Worm (Caenorhabditis elegans) whole organism, late embryonic: ENCODE data around the gene ztf-8.

Source experiments
- C08G9.2 ChIP-seq: sonication (generic microtip); optimal IDR thresholded peaks from 2 replicates; lab custom pipeline; 2016; ENCODE audit warnings: mild to moderate bottlenecking, missing genetic modification characterization, moderate library complexity, missing compliant biosample characterization
- T23F11.4 ChIP-seq: fragments of 200-800 bp; sonication (Bioruptor generic); optimal IDR thresholded peaks from 2 replicates; lab custom pipeline; 2018; ENCODE audit warnings: mild to moderate bottlenecking, missing genetic modification characterization, missing compliant biosample characterization
- ahr-1 ChIP-seq: sonication (generic microtip); optimal IDR thresholded peaks from 2 replicates; lab custom pipeline; 2016; ENCODE audit warnings: missing genetic modification characterization, missing compliant biosample characterization
- ama-1 ChIP-seq: fragments of 150-350 bp; optimal IDR thresholded peaks from 2 replicates; lab custom pipeline; 2014
- ceh-19 ChIP-seq: fragments of 200-800 bp; sonication (Bioruptor generic); optimal IDR thresholded peaks from 2 replicates; lab custom pipeline; 2018; ENCODE audit warnings: mild to moderate bottlenecking, missing genetic modification characterization, missing compliant biosample characterization
- ceh-24 ChIP-seq: sonication (generic microtip); optimal IDR thresholded peaks from 2 replicates; lab custom pipeline; 2016; ENCODE audit warnings: mild to moderate bottlenecking, missing genetic modification characterization, missing compliant biosample characterization
- ceh-30 ChIP-seq: fragments of 150-350 bp; optimal IDR thresholded peaks from 2 replicates; lab custom pipeline; 2014; ENCODE audit warnings: missing biosample characterization, missing genetic modification characterization
- ceh-31 ChIP-seq: sonication (generic microtip); optimal IDR thresholded peaks from 2 replicates; lab custom pipeline; 2016; ENCODE audit warnings: missing genetic modification characterization, missing compliant biosample characterization
- ceh-45 ChIP-seq: fragments of 200-800 bp; sonication (Bioruptor generic); IDR thresholded peaks from 2 replicates; pipeline ENCODE4 v1.3.6; 2022; ENCODE audit warnings: missing genetic modification reagents, missing genetic modification characterization, missing compliant biosample characterization
- ceh-6 ChIP-seq: fragments of 200-800 bp; sonication (Bioruptor generic); optimal IDR thresholded peaks from 2 replicates; lab custom pipeline; 2018; ENCODE audit warnings: mild to moderate bottlenecking, missing genetic modification characterization, missing compliant biosample characterization
- che-1 ChIP-seq: sonication (generic microtip); optimal IDR thresholded peaks from 2 replicates; lab custom pipeline; 2016; ENCODE audit warnings: mild to moderate bottlenecking, missing genetic modification characterization, missing compliant biosample characterization
- dmd-4 ChIP-seq: sonication (generic microtip); optimal IDR thresholded peaks from 2 replicates; lab custom pipeline; 2016; ENCODE audit warnings: borderline replicate concordance, missing genetic modification characterization, missing compliant biosample characterization
- elt-2 ChIP-seq: sonication (generic microtip); optimal IDR thresholded peaks from 2 replicates; lab custom pipeline; 2016; ENCODE audit warnings: missing genetic modification reagents, missing genetic modification characterization, missing compliant biosample characterization
- elt-4 ChIP-seq: sonication (generic microtip); optimal IDR thresholded peaks from 2 replicates; lab custom pipeline; 2016; ENCODE audit warnings: missing genetic modification characterization, missing compliant biosample characterization
- ets-4 ChIP-seq: sonication (generic microtip); optimal IDR thresholded peaks from 2 replicates; lab custom pipeline; 2016; ENCODE audit warnings: missing genetic modification characterization, missing compliant biosample characterization
- fkh-6 ChIP-seq: sonication (generic microtip); optimal IDR thresholded peaks from 2 replicates; lab custom pipeline; 2016; ENCODE audit warnings: missing genetic modification characterization, missing compliant biosample characterization
- hlh-6 ChIP-seq: sonication (generic microtip); optimal IDR thresholded peaks from 2 replicates; lab custom pipeline; 2016; ENCODE audit warnings: missing genotype, missing genetic modification characterization, missing compliant biosample characterization
- hlh-8 ChIP-seq: sonication (generic microtip); optimal IDR thresholded peaks from 2 replicates; lab custom pipeline; 2016; ENCODE audit warnings: missing genotype, missing genetic modification characterization, missing compliant biosample characterization
- lim-6 ChIP-seq: sonication (generic microtip); optimal IDR thresholded peaks from 2 replicates; lab custom pipeline; 2016; ENCODE audit warnings: missing genetic modification characterization, missing compliant biosample characterization
- madf-2 ChIP-seq: sonication (generic microtip); optimal IDR thresholded peaks from 2 replicates; lab custom pipeline; 2017; ENCODE audit warnings: missing genetic modification characterization, missing compliant biosample characterization
- nhr-11 ChIP-seq: fragments of 150-350 bp; optimal IDR thresholded peaks from 2 replicates; lab custom pipeline; 2014; ENCODE audit warnings: missing biosample characterization, missing genetic modification characterization
- nhr-232 ChIP-seq: sonication (generic microtip); optimal IDR thresholded peaks from 2 replicates; lab custom pipeline; 2016; ENCODE audit warnings: missing genetic modification characterization, missing compliant biosample characterization
- npax-4 ChIP-seq: sonication (generic microtip); optimal IDR thresholded peaks from 2 replicates; lab custom pipeline; 2016; ENCODE audit warnings: missing genetic modification characterization, missing compliant biosample characterization
- odd-2 ChIP-seq: sonication (generic microtip); optimal IDR thresholded peaks from 2 replicates; lab custom pipeline; 2017; ENCODE audit warnings: antibody characterized with exemption, mild to moderate bottlenecking, missing genetic modification characterization, missing compliant biosample characterization
- pag-3 ChIP-seq: sonication (generic microtip); optimal IDR thresholded peaks from 2 replicates; lab custom pipeline; 2016; ENCODE audit warnings: missing compliant biosample characterization, missing genetic modification characterization, borderline replicate concordance
- pha-2 ChIP-seq: sonication (generic microtip); optimal IDR thresholded peaks from 2 replicates; lab custom pipeline; 2017; ENCODE audit warnings: mild to moderate bottlenecking, missing genetic modification characterization, missing compliant biosample characterization
- pqm-1 ChIP-seq: sonication (generic microtip); optimal IDR thresholded peaks from 2 replicates; lab custom pipeline; 2016; ENCODE audit warnings: missing genetic modification characterization, missing compliant biosample characterization
- pros-1 ChIP-seq: fragments of 150-350 bp; optimal IDR thresholded peaks from 2 replicates; lab custom pipeline; 2014; ENCODE audit warnings: missing biosample characterization, missing genetic modification reagents, missing genetic modification characterization
- rnt-1 ChIP-seq: sonication (generic microtip); optimal IDR thresholded peaks from 2 replicates; lab custom pipeline; 2016; ENCODE audit warnings: missing genetic modification characterization, missing compliant biosample characterization
- sdc-2 ChIP-seq: sonication (generic microtip); optimal IDR thresholded peaks from 2 replicates; lab custom pipeline; 2016; ENCODE audit warnings: missing genotype, missing genetic modification characterization, missing compliant biosample characterization
- sox-2 ChIP-seq: fragments of 200-800 bp; sonication (Bioruptor generic); IDR thresholded peaks from 2 replicates; pipeline ENCODE4 v1.3.6; 2022; ENCODE audit warnings: missing genetic modification reagents, missing genetic modification characterization, missing compliant biosample characterization
- sox-4 ChIP-seq: sonication (generic microtip); optimal IDR thresholded peaks from 2 replicates; lab custom pipeline; 2017; ENCODE audit warnings: mild to moderate bottlenecking, missing genetic modification characterization, inconsistent platforms, missing compliant biosample characterization
- syd-9 ChIP-seq: sonication (generic microtip); optimal IDR thresholded peaks from 2 replicates; lab custom pipeline; 2016; ENCODE audit warnings: mild to moderate bottlenecking, missing genetic modification characterization, moderate library complexity, missing compliant biosample characterization
- tbx-2 ChIP-seq: sonication (generic microtip); optimal IDR thresholded peaks from 2 replicates; lab custom pipeline; 2016; ENCODE audit warnings: missing genetic modification characterization, missing compliant biosample characterization
- zip-5 ChIP-seq: sonication (generic microtip); optimal IDR thresholded peaks from 2 replicates; lab custom pipeline; 2016; ENCODE audit warnings: missing genetic modification characterization, missing compliant biosample characterization
- ztf-16 ChIP-seq: sonication (generic microtip); optimal IDR thresholded peaks from 2 replicates; lab custom pipeline; 2017; ENCODE audit warnings: missing genetic modification characterization, missing compliant biosample characterization

Gene ztf-8

DNA sequence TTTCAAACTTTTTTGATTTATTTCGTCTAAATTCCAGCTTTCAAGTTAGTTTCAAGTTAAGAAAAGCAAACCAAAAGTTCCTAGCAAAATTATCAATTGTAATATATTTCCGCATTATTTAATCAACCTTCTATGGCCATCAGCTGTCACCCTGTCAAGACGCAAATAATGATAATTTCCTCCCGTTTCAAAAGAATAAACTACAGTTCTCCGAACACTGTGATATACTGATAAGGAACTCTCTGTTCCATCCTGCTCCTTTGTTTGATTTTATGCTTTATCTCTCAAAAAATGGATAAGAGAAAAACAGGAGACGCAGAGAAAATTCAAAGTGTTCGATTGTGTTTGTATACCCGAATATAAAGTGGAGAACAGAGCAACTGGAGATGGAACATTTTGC, 18.0 kb upstream of the ztf-8 start:
- no peak for TF ChIP-seq ahr-1 (tag; lab: Kevin White, UChicago)
- TF ChIP-seq elt-2 (tag; lab: Kevin White, UChicago) = peak; percentile 23
- no peak for TF ChIP-seq lim-6 (tag; lab: Kevin White, UChicago)
- TF ChIP-seq fkh-6 (tag; lab: Kevin White, UChicago) = no peak
- TF ChIP-seq pros-1 = no peak
- no peak for TF ChIP-seq nhr-11 (tag; lab: Kevin White, UChicago)
- TF ChIP-seq rnt-1 (tag; lab: Kevin White, UChicago) = no peak
- no peak for TF ChIP-seq ceh-6 (GFP tag; lab: Kevin White, UChicago)
- TF ChIP-seq, all 69 proteins: peak for 1

DNA sequence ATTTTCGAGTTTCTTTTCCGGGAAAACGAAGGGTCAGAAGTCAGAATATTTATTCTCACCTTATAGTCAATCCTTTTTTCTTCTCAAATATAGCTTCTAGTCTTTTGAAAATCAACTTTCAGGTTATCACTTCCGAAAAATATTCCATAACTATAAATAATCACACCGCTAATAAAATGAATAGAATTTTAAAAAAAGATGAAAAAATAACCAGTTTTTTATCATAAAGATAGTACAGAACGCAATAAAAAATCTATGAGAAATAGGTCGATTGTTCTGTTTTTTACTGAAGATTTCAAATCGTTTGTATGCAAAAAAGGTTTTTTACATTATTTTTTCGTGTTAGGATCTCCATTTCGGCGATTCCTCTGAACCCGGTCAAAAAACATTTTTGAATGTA, 17.0 kb upstream of the ztf-8 start:
- TF ChIP-seq ceh-30 (tag; lab: Kevin White, UChicago) (no peak), pag-3 (tag; lab: Kevin White, UChicago) (no peak), madf-2 (no peak), ztf-16 (tag; lab: Kevin White, UChicago) (no peak), pqm-1 (tag; lab: Kevin White, UChicago) (no peak), ceh-24 (tag; lab: Kevin White, UChicago) (no peak), nhr-232 (tag; lab: Kevin White, UChicago) (no peak), ceh-31 (tag; lab: Kevin White, UChicago) (no peak), dmd-4 (tag; lab: Kevin White, UChicago) (no peak), elt-2 (tag; lab: Kevin White, UChicago) (no peak), sox-4 (tag; lab: Kevin White, UChicago) (no peak), ama-1 (lab: Kevin White, UChicago) (no peak), C08G9.2 (no peak), pha-2 (tag; lab: Kevin White, UChicago) (no peak)

DNA sequence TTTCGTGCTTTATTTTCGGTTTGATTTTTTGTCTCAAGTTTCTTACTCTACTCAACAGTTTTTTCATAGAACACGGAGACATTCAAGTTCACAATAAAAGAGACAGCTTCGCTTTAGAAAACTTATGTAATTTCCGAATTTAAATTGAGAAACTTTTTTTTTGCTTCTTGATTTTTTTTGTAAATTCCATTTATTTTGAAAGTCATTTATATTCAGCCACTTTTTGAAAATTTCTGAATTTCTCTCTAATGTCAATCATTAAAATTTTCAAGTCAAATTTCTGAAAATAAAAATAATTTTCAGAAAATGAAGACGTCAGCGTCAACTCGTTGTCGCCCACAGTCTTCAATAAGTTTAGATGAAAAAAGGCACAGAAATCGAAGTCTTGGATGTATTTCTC, 14.6 kb upstream of the ztf-8 start, which contains the start of gene T15B12.1:
T15B12.1 (plus strand) TSS at position 301 of the 400 bp plus-strand sequence.
- TF ChIP-seq ceh-31 (tag; lab: Kevin White, UChicago) = no peak
- no peak for TF ChIP-seq sox-2 (GFP tag; lab: Robert Waterston, UW)
- no peak for TF ChIP-seq T23F11.4
- TF ChIP-seq C08G9.2 = no peak
- no peak for TF ChIP-seq npax-4 (tag; lab: Kevin White, UChicago)
- no peak for TF ChIP-seq elt-4 (tag; lab: Kevin White, UChicago)
- no peak for TF ChIP-seq hlh-8 (tag; lab: Kevin White, UChicago)
- TF ChIP-seq hlh-6 (tag; lab: Kevin White, UChicago) = no peak
- TF ChIP-seq che-1 (tag; lab: Kevin White, UChicago) = no peak
- no peak for TF ChIP-seq pqm-1 (tag; lab: Kevin White, UChicago)
- TF ChIP-seq pag-3 (tag; lab: Kevin White, UChicago) = no peak
- TF ChIP-seq ceh-45 = no peak
- no peak for TF ChIP-seq pros-1
- no peak for TF ChIP-seq sdc-2
- TF ChIP-seq tbx-2 (tag; lab: Kevin White, UChicago) = no peak
- no peak for TF ChIP-seq zip-5
- no peak for TF ChIP-seq ets-4 (tag; lab: Kevin White, UChicago)
- no peak for TF ChIP-seq nhr-11 (tag; lab: Kevin White, UChicago)
- TF ChIP-seq, all 69 proteins: peak for 0

DNA sequence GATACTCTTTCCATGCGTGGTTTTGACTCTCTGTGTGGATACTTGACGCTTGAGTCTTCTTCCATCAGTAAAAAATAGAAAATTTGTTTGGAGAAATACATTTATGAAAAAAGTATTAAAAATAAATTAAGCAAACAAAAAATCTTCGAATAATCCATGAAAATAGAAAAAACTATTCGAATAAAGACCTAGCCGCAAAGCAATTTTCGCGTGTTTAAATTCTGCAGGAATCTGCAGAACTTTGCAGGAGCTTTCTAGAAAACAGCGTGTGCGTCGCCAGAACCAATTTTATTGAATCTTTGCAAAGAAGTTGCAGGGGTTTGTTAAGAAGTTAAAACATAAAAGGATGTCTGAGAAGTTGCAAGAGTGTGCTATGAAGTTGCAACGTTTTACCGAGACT, 12.9 kb upstream of the ztf-8 start, which contains the start of gene ZC395.11:
ZC395.11 (minus strand) TSS at position 101 of the 400 bp plus-strand sequence.
- no peak for TF ChIP-seq odd-2 (tag; lab: Kevin White, UChicago)
- TF ChIP-seq syd-9 (tag; lab: Kevin White, UChicago) = no peak
- TF ChIP-seq hlh-8 (tag; lab: Kevin White, UChicago) = no peak
- no peak for TF ChIP-seq ceh-6 (GFP tag; lab: Kevin White, UChicago)
- TF ChIP-seq pag-3 (tag; lab: Kevin White, UChicago) = no peak
- TF ChIP-seq ceh-19 (GFP tag; lab: Kevin White, UChicago) = no peak
- TF ChIP-seq, all 69 proteins: peak for 0
